Worm (Caenorhabditis elegans): ENCODE data around the gene clec-186.

ce11 chrIV:12816636-12817035 lies 49.3 kb upstream of the clec-186 start:
- TF ChIP-seq ref-1 (GFP tag; conservative IDR thresholded peaks at IDR 0.05) (no peak), med-1 (GFP tag; optimal IDR thresholded peaks at IDR 0.05; ENCODE audit: insufficient read depth) (no peak), flt-1 (GFP tag; IDR thresholded peaks at IDR 0.05) (no peak), klf-2 (GFP tag; conservative IDR thresholded peaks at IDR 0.05) (no peak), ztf-29 (GFP tag; IDR thresholded peaks at IDR 0.05) (no peak)
